Fruit fly (Drosophila melanogaster) whole organism, embryonic: Measurements from ENCODE around the gene CG31898.

Experiments used
- Awh ChIP-seq: fragments of 200-800 bp; sonication (Bioruptor generic); IDR thresholded peaks from 2 replicates; pipeline ENCODE4, ENCODE4 v1.3.6; 2022; ENCODE audit warnings: missing biosample characterization, missing genetic modification characterization
- Bdp1 ChIP-seq: fragments of 200-800 bp; sonication (Bioruptor generic); optimal IDR thresholded peaks from 3 replicates; lab custom pipeline; 2016; ENCODE audit warnings: missing biosample characterization, missing genetic modification characterization
- CG10959 ChIP-seq: fragments of 200-800 bp; sonication (Bioruptor generic); IDR thresholded peaks from 2 replicates; pipeline ENCODE4 v1.3.6; 2022; ENCODE audit warnings: missing biosample characterization, missing genetic modification characterization
- CG10979 ChIP-seq: fragments of 200-800 bp; sonication (Bioruptor generic); optimal IDR thresholded peaks from 2 replicates; lab custom pipeline; 2018; ENCODE audit warnings: missing biosample characterization, mild to moderate bottlenecking, missing genetic modification characterization, moderate library complexity
- CG1233 ChIP-seq: fragments of 200-800 bp; sonication (Bioruptor generic); optimal IDR thresholded peaks from 4 replicates; lab custom pipeline; 2018; ENCODE audit warnings: missing biosample characterization, mild to moderate bottlenecking, missing genetic modification characterization
- CG12659 ChIP-seq: fragments of 200-800 bp; sonication (Bioruptor generic); optimal IDR thresholded peaks from 3 replicates; lab custom pipeline; 2017; ENCODE audit warnings: mild to moderate bottlenecking, missing biosample characterization, missing genetic modification reagents, missing genetic modification characterization
- CG14667 ChIP-seq: fragments of 200-800 bp; sonication (Bioruptor generic); IDR thresholded peaks from 2 replicates; pipeline ENCODE4 v1.3.6; 2022; ENCODE audit warnings: missing biosample characterization, missing genetic modification characterization
- CG15011 ChIP-seq: fragments of 200-800 bp; sonication (Bioruptor generic); optimal IDR thresholded peaks from 3 replicates; lab custom pipeline; 2018; ENCODE audit warnings: missing biosample characterization, mild to moderate bottlenecking, missing genetic modification characterization
- CG17186 ChIP-seq: fragments of 200-800 bp; sonication (Bioruptor generic); optimal IDR thresholded peaks from 3 replicates; lab custom pipeline; 2017; ENCODE audit warnings: missing biosample characterization, missing genetic modification reagents, missing genetic modification characterization
- CG17361 ChIP-seq: fragments of 200-800 bp; sonication (Bioruptor generic); IDR thresholded peaks from 3 replicates; pipeline ENCODE4 v1.3.6; 2022; ENCODE audit warnings: missing biosample characterization, missing genetic modification characterization
- CG17385 ChIP-seq: fragments of 200-800 bp; sonication (Bioruptor generic); optimal IDR thresholded peaks from 3 replicates; lab custom pipeline; 2018; ENCODE audit warnings: missing biosample characterization, mild to moderate bottlenecking, missing genetic modification characterization
- CG17802 ChIP-seq: fragments of 200-800 bp; sonication (Bioruptor generic); optimal IDR thresholded peaks from 2 replicates; lab custom pipeline; 2018; ENCODE audit warnings: missing biosample characterization, mild to moderate bottlenecking, missing genetic modification characterization, moderate library complexity
- CG17829 ChIP-seq: fragments of 200-800 bp; optimal IDR thresholded peaks from 2 replicates; lab custom pipeline; 2019; ENCODE audit warnings: missing biosample characterization, mild to moderate bottlenecking, missing genetic modification characterization, moderate library complexity
- CG18011 ChIP-seq: fragments of 200-800 bp; sonication (Bioruptor generic); optimal IDR thresholded peaks from 2 replicates; lab custom pipeline; 2017; ENCODE audit warnings: missing biosample characterization, missing genetic modification characterization, mild to moderate bottlenecking, moderate library complexity, missing genotype
- CG1832 ChIP-seq: fragments of 200-800 bp; sonication (Bioruptor generic); optimal IDR thresholded peaks from 2 replicates; lab custom pipeline; 2017; ENCODE audit warnings: missing biosample characterization, mild to moderate bottlenecking, missing genetic modification characterization, inconsistent platforms
- CG32767 ChIP-seq: fragments of 200-800 bp; sonication (Bioruptor generic); IDR thresholded peaks from 2 replicates; pipeline ENCODE4 v1.3.6; 2022; ENCODE audit warnings: missing biosample characterization, missing genetic modification characterization
- CG3281 ChIP-seq: fragments of 200-800 bp; sonication (Bioruptor generic); optimal IDR thresholded peaks from 3 replicates; lab custom pipeline; 2017; ENCODE audit warnings: missing biosample characterization, mild to moderate bottlenecking, missing genetic modification characterization
- CG4404 ChIP-seq: fragments of 200-800 bp; sonication (Bioruptor generic); IDR thresholded peaks from 2 replicates; pipeline ENCODE4 v1.3.6; 2022; ENCODE audit warnings: missing biosample characterization, missing genetic modification characterization
- CG4424 ChIP-seq: fragments of 200-800 bp; sonication (Bioruptor generic); optimal IDR thresholded peaks from 3 replicates; lab custom pipeline; 2016; ENCODE audit warnings: missing biosample characterization, missing genetic modification characterization
- CG4617 ChIP-seq: fragments of 200-800 bp; sonication (Bioruptor generic); optimal IDR thresholded peaks from 3 replicates; lab custom pipeline; 2016; ENCODE audit warnings: missing biosample characterization, missing genetic modification characterization, borderline replicate concordance
- CG5245 ChIP-seq: fragments of 200-800 bp; sonication (Bioruptor generic); optimal IDR thresholded peaks from 3 replicates; lab custom pipeline; 2016; ENCODE audit warnings: missing biosample characterization, missing genetic modification characterization
- CG8388 ChIP-seq: fragments of 200-800 bp; sonication (Bioruptor generic); optimal IDR thresholded peaks from 2 replicates; lab custom pipeline; 2019; ENCODE audit warnings: missing biosample characterization, mild to moderate bottlenecking, missing genetic modification characterization, moderate library complexity
- CG8478 ChIP-seq: fragments of >200 bp; optimal IDR thresholded peaks from 2 replicates; lab custom pipeline; 2018
- CG8765 ChIP-seq: fragments of 200-800 bp; sonication (Bioruptor generic); IDR thresholded peaks from 2 replicates; pipeline ENCODE4 v1.3.6; 2022; ENCODE audit warnings: missing biosample characterization, missing genetic modification characterization
- CG8944 ChIP-seq: fragments of 200-800 bp; sonication (Bioruptor generic); optimal IDR thresholded peaks from 3 replicates; lab custom pipeline; 2016; ENCODE audit warnings: missing biosample characterization, missing genetic modification characterization
- Dek ChIP-seq: fragments of 200-800 bp; sonication (Bioruptor generic); optimal IDR thresholded peaks from 3 replicates; lab custom pipeline; 2019; ENCODE audit warnings: missing biosample characterization, mild to moderate bottlenecking, missing genetic modification characterization, moderate library complexity
- Elba2 ChIP-seq: fragments of 200-800 bp; sonication (Bioruptor generic); optimal IDR thresholded peaks from 3 replicates; lab custom pipeline; 2016; ENCODE audit warnings: missing biosample characterization, missing genetic modification characterization
- Fer3 ChIP-seq: fragments of 200-800 bp; sonication (Bioruptor generic); optimal IDR thresholded peaks from 2 replicates; lab custom pipeline; 2018; ENCODE audit warnings: missing biosample characterization, mild to moderate bottlenecking, missing genetic modification characterization, moderate library complexity
- Hmr ChIP-seq: fragments of 200-800 bp; sonication (Bioruptor generic); optimal IDR thresholded peaks from 3 replicates; lab custom pipeline; 2017; ENCODE audit warnings: mild to moderate bottlenecking, missing biosample characterization, missing genetic modification reagents, missing genetic modification characterization
- Med ChIP-seq: fragments of 200-800 bp; sonication (Bioruptor generic); peaks from one replicate; lab custom pipeline; 2016; ENCODE audit warnings: missing biosample characterization, missing genetic modification characterization, mild to moderate bottlenecking, inconsistent platforms, moderate library complexity
- Opbp ChIP-seq: fragments of 200-800 bp; sonication (Bioruptor generic); IDR thresholded peaks from 3 replicates; pipeline ENCODE4 v1.3.6; 2022; ENCODE audit warnings: missing biosample characterization, missing genetic modification characterization; ENCODE audit not compliant: partially characterized antibody
- Rfx ChIP-seq: fragments of 200-800 bp; sonication (Bioruptor generic); IDR thresholded peaks from 2 replicates; pipeline ENCODE4 v1.3.6; 2022; ENCODE audit warnings: missing biosample characterization, missing genetic modification characterization
- Sin3A ChIP-seq: fragments of >200 bp; optimal IDR thresholded peaks from 2 replicates; lab custom pipeline; 2018
- Sox100B ChIP-seq: fragments of 200-800 bp; sonication (Bioruptor generic); optimal IDR thresholded peaks from 3 replicates; lab custom pipeline; 2018; ENCODE audit warnings: missing biosample characterization, mild to moderate bottlenecking, missing genetic modification characterization
- cg ChIP-seq: fragments of 200-800 bp; sonication (Bioruptor generic); optimal IDR thresholded peaks from 3 replicates; lab custom pipeline; 2019; ENCODE audit warnings: missing biosample characterization, mild to moderate bottlenecking, missing genetic modification characterization, moderate library complexity
- crp ChIP-seq, 2 experiments: fragments of 200-800 bp; sonication (Bioruptor generic); optimal IDR thresholded peaks; 2 replicates in 1 of 2; 3 replicates in 1 of 2; lab custom pipeline; 2017; ENCODE audit warnings: missing biosample characterization in 2 of 2, missing genetic modification characterization in 2 of 2, mild to moderate bottlenecking in 1 of 2, moderate library complexity in 1 of 2
- danr ChIP-seq: fragments of 200-800 bp; sonication (Bioruptor generic); IDR thresholded peaks from 2 replicates; pipeline ENCODE4 v1.3.6; 2022; ENCODE audit warnings: missing biosample characterization, missing genetic modification characterization
- exex ChIP-seq: fragments of 200-800 bp; sonication (Bioruptor generic); optimal IDR thresholded peaks from 4 replicates; lab custom pipeline; 2018; ENCODE audit warnings: missing biosample characterization, mild to moderate bottlenecking, missing genetic modification characterization, moderate library complexity
- ind ChIP-seq: fragments of 200-800 bp; sonication (Bioruptor generic); optimal IDR thresholded peaks from 3 replicates; lab custom pipeline; 2016; ENCODE audit warnings: missing biosample characterization, missing genetic modification characterization
- insv ChIP-seq, 2 experiments: fragments of 200-800 bp; sonication (Bioruptor generic); optimal IDR thresholded peaks; 3 replicates each; lab custom pipeline; 2016 to 2018; ENCODE audit warnings: missing biosample characterization in 2 of 2, missing genetic modification characterization in 2 of 2
- knrl ChIP-seq: fragments of 200-800 bp; sonication (Bioruptor generic); IDR thresholded peaks from 3 replicates; pipeline ENCODE4 v1.3.6; 2022; ENCODE audit warnings: missing biosample characterization, missing genetic modification characterization; ENCODE audit not compliant: partially characterized antibody
- lov ChIP-seq, 2 experiments: fragments of 200-800 bp in 1 of 2; fragments of >200 bp in 1 of 2; sonication (Bioruptor generic) in 1 of 2; IDR thresholded peaks in 1 of 2; optimal IDR thresholded peaks in 1 of 2; 2 replicates in 1 of 2; 3 replicates in 1 of 2; pipeline versions ENCODE4 v1.3.6 to Lab custom; 2017 to 2022; ENCODE audit warnings: missing biosample characterization in 1 of 2, missing genetic modification characterization in 1 of 2
- nerfin-2 ChIP-seq: fragments of 200-800 bp; sonication (Bioruptor generic); IDR thresholded peaks from 2 replicates; pipeline ENCODE4 v1.3.6; 2022; ENCODE audit warnings: missing biosample characterization, missing genetic modification characterization; ENCODE audit not compliant: partially characterized antibody
- phol ChIP-seq: fragments of 200-800 bp; sonication (Bioruptor generic); optimal IDR thresholded peaks from 3 replicates; lab custom pipeline; 2018; ENCODE audit warnings: missing biosample characterization, mild to moderate bottlenecking, missing genetic modification characterization, moderate library complexity
- ro ChIP-seq: fragments of 200-800 bp; sonication (Bioruptor generic); IDR thresholded peaks from 2 replicates; pipeline ENCODE4 v1.3.6; 2022; ENCODE audit warnings: missing biosample characterization, missing genetic modification characterization
- sna ChIP-seq: fragments of 200-800 bp; sonication (Bioruptor generic); IDR thresholded peaks from 2 replicates; pipeline ENCODE4 v1.3.6; 2022; ENCODE audit warnings: missing biosample characterization, missing genetic modification characterization; ENCODE audit not compliant: partially characterized antibody
- sug ChIP-seq: fragments of 200-800 bp; optimal IDR thresholded peaks from 2 replicates; lab custom pipeline; 2019; ENCODE audit warnings: missing biosample characterization, mild to moderate bottlenecking, missing genetic modification characterization, moderate library complexity
- twi ChIP-seq: fragments of 200-800 bp; optimal IDR thresholded peaks from 2 replicates; lab custom pipeline; 2019; ENCODE audit warnings: missing biosample characterization, mild to moderate bottlenecking, missing genetic modification characterization, moderate library complexity

Gene CG31898

dm6 chr2L:8362955-8363285 lies 37.3 kb upstream of the CG31898 start:
- TF ChIP-seq cg (no peak), Hmr (no peak), CG4404 (GFP tag; lab: Robert Waterston, UW) (no peak), exex (tag; lab: Kevin White, UChicago) (peak; percentile 5), insv (GFP tag; optimal IDR thresholded peaks at IDR 0.05; lab: Kevin White, UChicago) (peak in 1 of 2 experiments; percentile 67), lov (optimal IDR thresholded peaks at IDR 0.05; lab: Kevin White, UChicago) (no peak), lov (GFP tag; IDR thresholded peaks at IDR 0.05; lab: Robert Waterston, UW) (no peak), Med (GFP tag; lab: Kevin White, UChicago) (peak; percentile 37), Fer3 (tag; lab: Kevin White, UChicago) (no peak), Sox100B (GFP tag; lab: Kevin White, UChicago) (no peak), CG3281 (GFP tag; lab: Kevin White, UChicago) (no peak), CG1832 (no peak), CG17361 (GFP tag; lab: Robert Waterston, UW) (no peak; the same call in 2 of the 3 replicates), Elba2 (GFP tag; lab: Kevin White, UChicago) (peak; percentile 63), CG8478 (lab: Kevin White, UChicago) (no peak), CG18011 (no peak), sug (tag; lab: Kevin White, UChicago) (peak; percentile 77), Sin3A (lab: Kevin White, UChicago) (no peak), Bdp1 (GFP tag; lab: Kevin White, UChicago) (no peak), CG4424 (GFP tag; lab: Kevin White, UChicago) (no peak), sna (GFP tag; lab: Robert Waterston, UW) (no peak), CG17186 (GFP tag; lab: Kevin White, UChicago) (no peak), phol (no peak), CG15011 (GFP tag; lab: Kevin White, UChicago) (no peak), Opbp (GFP tag; lab: Robert Waterston, UW) (no peak), CG8765 (GFP tag; lab: Robert Waterston, UW) (0 out of 2 replicates have a peak, but pooled peaks have one; percentile 9), danr (GFP tag; lab: Robert Waterston, UW) (no peak), ind (GFP tag; lab: Kevin White, UChicago) (no peak), ro (no peak), CG17385 (GFP tag; lab: Kevin White, UChicago) (no peak)

- peak; percentile 20 for TF ChIP-seq CG10979 (tag; lab: Kevin White, UChicago)
- TF ChIP-seq CG12659 (GFP tag; lab: Kevin White, UChicago), result peak; percentile 75
- TF ChIP-seq CG8944 (GFP tag; lab: Kevin White, UChicago), result no peak
- TF ChIP-seq Hmr, result peak; percentile 56
- no peak for TF ChIP-seq CG10959 (GFP tag; lab: Robert Waterston, UW)
- TF ChIP-seq Awh (GFP tag; lab: Robert Waterston, UW), result no peak
- peak; percentile 95 for TF ChIP-seq knrl (GFP tag; lab: Robert Waterston, UW)
- no peak for TF ChIP-seq CG17802
- TF ChIP-seq twi (tag; lab: Kevin White, UChicago), result peak; percentile 35
- no peak for TF ChIP-seq CG5245 (GFP tag; lab: Kevin White, UChicago)
- peak; percentile 80 for TF ChIP-seq nerfin-2
- TF ChIP-seq crp (GFP tag; optimal IDR thresholded peaks at IDR 0.05; lab: Kevin White, UChicago), result no peak
- peak; percentile 7 for TF ChIP-seq CG8388 (GFP tag; lab: Kevin White, UChicago)
- peak; percentile 12 for TF ChIP-seq CG1233 (GFP tag; lab: Kevin White, UChicago)
- no peak for TF ChIP-seq CG14667
- TF ChIP-seq Dek (tag; lab: Kevin White, UChicago), result no peak
- peak; percentile 43 for TF ChIP-seq Rfx
- TF ChIP-seq CG4617 (GFP tag; lab: Kevin White, UChicago), result peak; percentile 56
- 0 out of 2 replicates have a peak, but pooled peaks have one; percentile 17 for TF ChIP-seq CG32767 (GFP tag; lab: Robert Waterston, UW)
- peak; percentile 60 for TF ChIP-seq CG17829 (tag; lab: Kevin White, UChicago)
Observed at dm6 chr2L:8364006-8364956, 35.9 kb upstream of the CG31898 start, which contains the start of the genes RpS13 and CSN8. TSS of gene RpS13 (minus strand) at chr2L:8364662. TSS of gene CSN8 (plus strand) at chr2L:8364855.
